Worm (Caenorhabditis elegans) whole organism, early embryonic: ENCODE measurements around the gene oac-14.

ENCODE experiments used
- B0310.2 ChIP-seq: sonication (generic microtip); optimal IDR thresholded peaks from 2 replicates; lab custom pipeline; 2016; ENCODE audit warnings: mild to moderate bottlenecking, missing genetic modification characterization, missing compliant biosample characterization
- F13C5.2 ChIP-seq: sonication (generic microtip); optimal IDR thresholded peaks from 2 replicates; lab custom pipeline; 2017; ENCODE audit warnings: mild to moderate bottlenecking, missing genetic modification characterization, inconsistent platforms, missing compliant biosample characterization
- aly-1 ChIP-seq: sonication (generic microtip); optimal IDR thresholded peaks from 2 replicates; lab custom pipeline; 2016; ENCODE audit warnings: missing genetic modification characterization, missing compliant biosample characterization
- ama-1 ChIP-seq: fragments of 150-350 bp; optimal IDR thresholded peaks from 2 replicates; lab custom pipeline; 2014
- ceh-13 ChIP-seq: fragments of 200-800 bp; sonication (Bioruptor generic); optimal IDR thresholded peaks from 2 replicates; lab custom pipeline; 2018; ENCODE audit warnings: mild to moderate bottlenecking, missing genetic modification characterization, missing compliant biosample characterization
- ceh-36 ChIP-seq: sonication (generic microtip); optimal IDR thresholded peaks from 2 replicates; lab custom pipeline; 2016; ENCODE audit warnings: missing genetic modification characterization, inconsistent platforms, missing compliant biosample characterization
- ets-7 ChIP-seq: sonication (generic microtip); optimal IDR thresholded peaks from 2 replicates; lab custom pipeline; 2016; ENCODE audit warnings: missing genotype, missing genetic modification characterization, missing compliant biosample characterization
- flt-1 ChIP-seq: fragments of 200-800 bp; sonication (Bioruptor generic); IDR thresholded peaks from 2 replicates; pipeline ENCODE4 v1.3.6; 2022; ENCODE audit warnings: missing genetic modification characterization, missing compliant biosample characterization
- hmbx-1 ChIP-seq: sonication (generic microtip); optimal IDR thresholded peaks from 2 replicates; lab custom pipeline; 2016; ENCODE audit warnings: mild to moderate bottlenecking, missing genetic modification characterization, missing compliant biosample characterization
- hmg-4 ChIP-seq: fragments of 200-800 bp; sonication (Bioruptor generic); optimal IDR thresholded peaks from 2 replicates; lab custom pipeline; 2018; ENCODE audit warnings: mild to moderate bottlenecking, missing genetic modification characterization, missing compliant biosample characterization
- hnd-1 ChIP-seq: sonication (generic microtip); optimal IDR thresholded peaks from 2 replicates; lab custom pipeline; 2016; ENCODE audit warnings: missing genetic modification characterization, missing compliant biosample characterization
- pes-1 ChIP-seq: fragments of 200-800 bp; sonication (Bioruptor generic); IDR thresholded peaks from 2 replicates; pipeline ENCODE4 v1.3.6; 2022; ENCODE audit warnings: missing genetic modification reagents, missing genetic modification characterization, missing compliant biosample characterization
- scrt-1 ChIP-seq: fragments of 200-800 bp; sonication (Bioruptor generic); IDR thresholded peaks from 2 replicates; pipeline ENCODE4 v1.3.6; 2022; ENCODE audit warnings: missing genetic modification characterization, missing compliant biosample characterization
- sea-1 ChIP-seq: fragments of 200-800 bp; sonication (Bioruptor generic); conservative IDR thresholded peaks from 2 replicates; pipeline ENCODE4 v1.3.6; 2022; ENCODE audit warnings: missing genetic modification characterization, missing compliant biosample characterization
- tbx-11 ChIP-seq: fragments of 200-800 bp; sonication (Bioruptor generic); IDR thresholded peaks from 2 replicates; pipeline ENCODE4 v1.3.6; 2022; ENCODE audit warnings: missing genetic modification characterization, missing compliant biosample characterization
- tbx-37 ChIP-seq: fragments of 200-800 bp; sonication (Bioruptor generic); conservative IDR thresholded peaks from 2 replicates; pipeline ENCODE4 v1.3.6; 2022; ENCODE audit warnings: missing genetic modification reagents, missing genetic modification characterization, missing compliant biosample characterization
- tra-4 ChIP-seq: sonication (generic microtip); optimal IDR thresholded peaks from 2 replicates; lab custom pipeline; 2017; ENCODE audit warnings: missing genetic modification characterization, missing compliant biosample characterization

oac-14 gene

ce11 chrX:10147236-10147635 is 5.4 kb upstream of the oac-14 start:
- TF ChIP-seq tbx-37 (no peak), hnd-1 (tag; lab: Kevin White, UChicago) (no peak), aly-1 (tag; lab: Kevin White, UChicago) (no peak)

- no peak for TF ChIP-seq tbx-11 (GFP tag; lab: Robert Waterston, UW)
- no peak for TF ChIP-seq ets-7 (tag; lab: Kevin White, UChicago)
- 0 out of 2 replicates have a peak, but pooled peaks have one; percentile 33 for TF ChIP-seq scrt-1 (GFP tag; lab: Robert Waterston, UW)
- no peak for TF ChIP-seq flt-1 (GFP tag; lab: Robert Waterston, UW)
- TF ChIP-seq ama-1 (lab: Kevin White, UChicago), result no peak
- no peak for TF ChIP-seq ceh-13 (GFP tag; lab: Kevin White, UChicago)
- TF ChIP-seq tra-4 (tag; lab: Kevin White, UChicago), result no peak
- TF ChIP-seq B0310.2 (tag; lab: Kevin White, UChicago), result peak; percentile 6
- TF ChIP-seq sea-1 (GFP tag; lab: Robert Waterston, UW), result 0 out of 2 replicates have a peak, but pooled peaks have one; percentile 26
- TF ChIP-seq pes-1 (GFP tag; lab: Robert Waterston, UW), result no peak
- TF ChIP-seq hnd-1 (tag; lab: Kevin White, UChicago), result no peak
- TF ChIP-seq tbx-37, result no peak
- TF ChIP-seq hmg-4, result peak; percentile 93
- TF ChIP-seq F13C5.2, result peak; percentile 82
- TF ChIP-seq hmbx-1, result no peak
- TF ChIP-seq aly-1 (tag; lab: Kevin White, UChicago), result peak; percentile 75
- no peak for TF ChIP-seq ceh-36 (tag; lab: Kevin White, UChicago)
These were observed 4.8 kb upstream of the oac-14 start, which contains the start of gene unc-115 for ce11 chrX:10146592-10146991. TSS of gene unc-115 (plus strand) at chrX:10146892.

ce11 chrX:10145011-10145410 is 3.2 kb upstream of the oac-14 start:
- TF ChIP-seq tbx-37 (peak; percentile 33; the same call in 1 of the 2 replicates), pes-1 (GFP tag; lab: Robert Waterston, UW) (no peak; the same call in 1 of the 2 replicates), ceh-36 (tag; lab: Kevin White, UChicago) (no peak), ama-1 (lab: Kevin White, UChicago) (no peak), B0310.2 (tag; lab: Kevin White, UChicago) (no peak), hmg-4 (peak; percentile 60), hmbx-1 (no peak), scrt-1 (GFP tag; lab: Robert Waterston, UW) (peak; percentile 60; the same call in 1 of the 2 replicates), sea-1 (GFP tag; lab: Robert Waterston, UW) (0 out of 2 replicates have a peak, but pooled peaks have one; percentile 35)

- TF ChIP-seq tbx-37, result no peak
- TF ChIP-seq hnd-1 (tag; lab: Kevin White, UChicago), result no peak
- TF ChIP-seq ama-1 (lab: Kevin White, UChicago), result no peak
- TF ChIP-seq sea-1 (GFP tag; lab: Robert Waterston, UW), result no peak
- TF ChIP-seq ceh-36 (tag; lab: Kevin White, UChicago), result no peak
- no peak for TF ChIP-seq flt-1 (GFP tag; lab: Robert Waterston, UW)
- TF ChIP-seq B0310.2 (tag; lab: Kevin White, UChicago), result no peak
- TF ChIP-seq scrt-1 (GFP tag; lab: Robert Waterston, UW), result no peak
- TF ChIP-seq F13C5.2, result no peak
- no peak for TF ChIP-seq tra-4 (tag; lab: Kevin White, UChicago)
- no peak for TF ChIP-seq ceh-13 (GFP tag; lab: Kevin White, UChicago)
- no peak for TF ChIP-seq aly-1 (tag; lab: Kevin White, UChicago)
- no peak for TF ChIP-seq ets-7 (tag; lab: Kevin White, UChicago)
These were observed 549 bp downstream of the oac-14 start for ce11 chrX:10141264-10141663.

ce11 chrX:10138494-10138893 is 3.3 kb downstream of the oac-14 start, which contains the start of gene moc-1:
TSS of gene moc-1 (minus strand) at chrX:10138620.
- TF ChIP-seq tbx-11 (GFP tag; lab: Robert Waterston, UW) (no peak), flt-1 (GFP tag; lab: Robert Waterston, UW) (no peak), pes-1 (GFP tag; lab: Robert Waterston, UW) (no peak), B0310.2 (tag; lab: Kevin White, UChicago) (no peak), sea-1 (GFP tag; lab: Robert Waterston, UW) (no peak), aly-1 (tag; lab: Kevin White, UChicago) (no peak), ceh-13 (GFP tag; lab: Kevin White, UChicago) (no peak), ama-1 (lab: Kevin White, UChicago) (no peak), hmg-4 (no peak), ceh-36 (tag; lab: Kevin White, UChicago) (no peak), scrt-1 (GFP tag; lab: Robert Waterston, UW) (no peak)

ce11 chrX:10133082-10133481 is 8.7 kb downstream of the oac-14 start, which contains the start of gene unc-58:
TSS of gene unc-58 (minus strand) at chrX:10133182.
- TF ChIP-seq flt-1 (GFP tag; lab: Robert Waterston, UW), result no peak
- no peak for TF ChIP-seq B0310.2 (tag; lab: Kevin White, UChicago)
- TF ChIP-seq hmg-4, result no peak
- no peak for TF ChIP-seq hmbx-1
- no peak for TF ChIP-seq ceh-36 (tag; lab: Kevin White, UChicago)
- TF ChIP-seq pes-1 (GFP tag; lab: Robert Waterston, UW), result no peak
- TF ChIP-seq F13C5.2, result no peak
- TF ChIP-seq tra-4 (tag; lab: Kevin White, UChicago), result no peak
- TF ChIP-seq ceh-13 (GFP tag; lab: Kevin White, UChicago), result no peak
- TF ChIP-seq sea-1 (GFP tag; lab: Robert Waterston, UW), result no peak
- TF ChIP-seq tbx-37, result no peak
- no peak for TF ChIP-seq tbx-11 (GFP tag; lab: Robert Waterston, UW)

ce11 chrX:10132546-10133032 is 9.2 kb downstream of the oac-14 start:
- peak; percentile 92 for TF ChIP-seq pes-1 (GFP tag; lab: Robert Waterston, UW)
- TF ChIP-seq B0310.2 (tag; lab: Kevin White, UChicago), result peak; percentile 62
- TF ChIP-seq tbx-37, result peak; percentile 86
- peak; percentile 88 for TF ChIP-seq aly-1 (tag; lab: Kevin White, UChicago)
- TF ChIP-seq ceh-36 (tag; lab: Kevin White, UChicago), result peak; percentile 79
- peak; percentile 76 for TF ChIP-seq hnd-1 (tag; lab: Kevin White, UChicago)
- peak; percentile 14 for TF ChIP-seq ets-7 (tag; lab: Kevin White, UChicago)
- TF ChIP-seq flt-1 (GFP tag; lab: Robert Waterston, UW), result peak; percentile 87
- peak; percentile 94 for TF ChIP-seq sea-1 (GFP tag; lab: Robert Waterston, UW)
- peak; percentile 89 for TF ChIP-seq tbx-11 (GFP tag; lab: Robert Waterston, UW)
- peak; percentile 53 for TF ChIP-seq hmbx-1
- TF ChIP-seq F13C5.2, result peak; percentile 68
- TF ChIP-seq scrt-1 (GFP tag; lab: Robert Waterston, UW), result peak; percentile 89
- peak; percentile 81 for TF ChIP-seq hmg-4
- peak; percentile 72 for TF ChIP-seq ceh-13 (GFP tag; lab: Kevin White, UChicago)
